Fruit fly (Drosophila melanogaster): Measurements from ENCODE around the gene Fkbp39.

Gene Fkbp39

DNA sequence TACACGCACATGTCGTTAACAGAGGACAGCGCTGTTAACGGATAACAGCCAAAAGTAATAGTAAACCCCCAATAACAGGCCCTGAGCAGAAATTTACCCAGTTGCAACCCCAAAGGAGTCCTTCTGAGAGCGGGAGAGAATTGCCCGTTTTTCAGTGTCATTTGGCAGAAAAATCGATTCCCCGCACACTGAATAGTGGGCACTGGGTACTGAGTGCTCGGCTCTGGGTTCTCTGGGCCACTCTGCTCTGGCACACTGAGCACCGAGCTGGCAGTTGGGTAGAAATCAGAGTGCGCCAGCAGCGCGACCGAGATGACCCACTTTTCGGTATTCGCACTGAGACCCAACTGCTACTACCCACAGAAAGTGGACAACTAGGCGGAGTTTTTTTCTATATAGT, 41.5 kb upstream of the Fkbp39 start, which contains the start of gene Rbp:
Rbp (plus strand) TSS at position 239 of the 400 bp plus-strand sequence.
- TF ChIP-seq tio (GFP tag; optimal IDR thresholded peaks at IDR 0.05) (no peak), CG9932 (GFP tag; IDR thresholded peaks at IDR 0.05) (no peak), Asciz (GFP tag; optimal IDR thresholded peaks at IDR 0.05) (no peak), CG4707 (GFP tag; optimal IDR thresholded peaks at IDR 0.05) (no peak), ac (GFP tag; optimal IDR thresholded peaks at IDR 0.05) (no peak), Trl (optimal IDR thresholded peaks at IDR 0.05) (peak; percentile 52 to 72), Trl (GFP tag; optimal IDR thresholded peaks at IDR 0.05) (no peak), klu (GFP tag; IDR thresholded peaks at IDR 0.05) (no peak), zen (tag; optimal IDR thresholded peaks at IDR 0.05) (no peak), CkIIα-i1 (GFP tag; IDR thresholded peaks at IDR 0.05) (no peak), Optix (GFP tag; IDR thresholded peaks at IDR 0.05) (no peak), p53 (GFP tag; optimal IDR thresholded peaks at IDR 0.05) (no peak), esg (GFP tag; conservative IDR thresholded peaks at IDR 0.05) (no peak), gsb-n (tag; optimal IDR thresholded peaks at IDR 0.05) (no peak), Rx (GFP tag; IDR thresholded peaks at IDR 0.05) (no peak), Oli (tag; optimal IDR thresholded peaks at IDR 0.05) (no peak), CG10321 (GFP tag; IDR thresholded peaks at IDR 0.05) (no peak), CG34224 (GFP tag; IDR thresholded peaks at IDR 0.05; ENCODE audit: partially characterized antibody) (no peak), CG18262 (tag; optimal IDR thresholded peaks at IDR 0.05) (no peak), Taf1 (GFP tag; IDR thresholded peaks at IDR 0.05) (no peak), gt (GFP tag; IDR thresholded peaks at IDR 0.05) (no peak), CG10366 (GFP tag; IDR thresholded peaks at IDR 0.05) (no peak), CG10274 (GFP tag; optimal IDR thresholded peaks at IDR 0.05) (no peak), crp (GFP tag; optimal IDR thresholded peaks at IDR 0.05) (no peak), pros (GFP tag; optimal IDR thresholded peaks at IDR 0.05) (no peak), HmgZ (tag; optimal IDR thresholded peaks at IDR 0.05) (no peak), HLH54F (GFP tag; optimal IDR thresholded peaks at IDR 0.05) (no peak), CG8765 (GFP tag; IDR thresholded peaks at IDR 0.05) (no peak), salm (tag; optimal IDR thresholded peaks at IDR 0.05) (no peak), cg (GFP tag; optimal IDR thresholded peaks at IDR 0.05) (peak; percentile 28), jing (GFP tag; optimal IDR thresholded peaks at IDR 0.05) (no peak), Meics (GFP tag; optimal IDR thresholded peaks at IDR 0.05) (no peak), YL-1 (GFP tag; optimal IDR thresholded peaks at IDR 0.05) (peak; percentile 22), D (optimal IDR thresholded peaks at IDR 0.05) (no peak), D (GFP tag; optimal IDR thresholded peaks at IDR 0.05) (no peak), zen2 (GFP tag; IDR thresholded peaks at IDR 0.05; ENCODE audit: partially characterized antibody) (0 out of 3 replicates have a peak, but pooled peaks have one; percentile 41), fu2 (GFP tag; optimal IDR thresholded peaks at IDR 0.05) (no peak), z (GFP tag; IDR thresholded peaks at IDR 0.05) (0 out of 3 replicates have a peak, but pooled peaks have one; percentile 39), amos (GFP tag; IDR thresholded peaks at IDR 0.05; ENCODE audit: partially characterized antibody) (no peak), E2f2 (GFP tag; IDR thresholded peaks at IDR 0.05) (no peak), btn (GFP tag; optimal IDR thresholded peaks at IDR 0.05) (no peak), CG16779 (GFP tag; IDR thresholded peaks at IDR 0.05) (peak; percentile 62; the same call in 1 of the 2 replicates), vfl (GFP tag; optimal IDR thresholded peaks at IDR 0.05) (no peak), Doc3 (GFP tag; IDR thresholded peaks at IDR 0.05; ENCODE audit: partially characterized antibody) (no peak), CG9437 (GFP tag; optimal IDR thresholded peaks at IDR 0.05) (no peak), sens (GFP tag) (peak; percentile 66), oc (tag; optimal IDR thresholded peaks at IDR 0.05) (no peak), phol (tag; optimal IDR thresholded peaks at IDR 0.05) (no peak), CG7963 (GFP tag; IDR thresholded peaks at IDR 0.05; ENCODE audit: partially characterized antibody) (no peak), CG13775 (GFP tag; optimal IDR thresholded peaks at IDR 0.05) (no peak), gcm (GFP tag; optimal IDR thresholded peaks at IDR 0.05) (no peak), CG6689 (GFP tag; IDR thresholded peaks at IDR 0.05) (no peak)

Measured in whole organism, embryonic.